Fruit fly (Drosophila melanogaster) whole organism, embryonic: ENCODE data around the gene erm.
A peak's percentile ranks its signal among the peaks of the same experiment; 100 is the strongest.

Source experiments
- Awh ChIP-seq: fragments of 200-800 bp; sonication (Bioruptor generic); IDR thresholded peaks from 2 replicates; pipeline ENCODE4, ENCODE4 v1.3.6; 2022; ENCODE audit warnings: missing biosample characterization, missing genetic modification characterization
- C15 ChIP-seq: fragments of 200-800 bp; sonication (Bioruptor generic); IDR thresholded peaks from 3 replicates; pipeline ENCODE4 v1.3.6; 2022; ENCODE audit warnings: missing biosample characterization, missing genetic modification characterization
- CG10543 ChIP-seq: fragments of 200-800 bp; sonication (Bioruptor generic); optimal IDR thresholded peaks from 3 replicates; lab custom pipeline; 2017; ENCODE audit warnings: missing biosample characterization, mild to moderate bottlenecking, missing genetic modification characterization, moderate library complexity
- CG11723 ChIP-seq: fragments of 200-800 bp; sonication (Bioruptor generic); optimal IDR thresholded peaks from 2 replicates; lab custom pipeline; 2017; ENCODE audit warnings: missing biosample characterization, mild to moderate bottlenecking, missing genetic modification characterization
- CG12155 ChIP-seq: fragments of 200-800 bp; sonication (Bioruptor generic); optimal IDR thresholded peaks from 3 replicates; lab custom pipeline; 2016; ENCODE audit warnings: missing biosample characterization, missing genetic modification characterization
- CG12744 ChIP-seq: fragments of 200-800 bp; sonication (Bioruptor generic); optimal IDR thresholded peaks from 2 replicates; lab custom pipeline; 2016; ENCODE audit warnings: missing biosample characterization, missing genetic modification characterization
- CG13287 ChIP-seq: fragments of 200-800 bp; sonication (Bioruptor generic); IDR thresholded peaks from 2 replicates; pipeline ENCODE4 v1.3.6; 2022; ENCODE audit warnings: missing biosample characterization, missing genetic modification characterization; ENCODE audit not compliant: partially characterized antibody
- CG13894 ChIP-seq: fragments of 200-800 bp; sonication (Bioruptor generic); optimal IDR thresholded peaks from 3 replicates; lab custom pipeline; 2018; ENCODE audit warnings: missing biosample characterization, mild to moderate bottlenecking, missing genetic modification characterization, moderate library complexity
- CG1529 ChIP-seq: fragments of 200-800 bp; sonication (Bioruptor generic); optimal IDR thresholded peaks from 3 replicates; lab custom pipeline; 2018; ENCODE audit warnings: missing biosample characterization, missing genetic modification characterization
- CG17361 ChIP-seq: fragments of 200-800 bp; sonication (Bioruptor generic); IDR thresholded peaks from 3 replicates; pipeline ENCODE4 v1.3.6; 2022; ENCODE audit warnings: missing biosample characterization, missing genetic modification characterization
- CG18011 ChIP-seq: fragments of 200-800 bp; sonication (Bioruptor generic); optimal IDR thresholded peaks from 2 replicates; lab custom pipeline; 2017; ENCODE audit warnings: missing biosample characterization, missing genetic modification characterization, mild to moderate bottlenecking, moderate library complexity, missing genotype
- CG2712 ChIP-seq: fragments of 200-800 bp; optimal IDR thresholded peaks from 3 replicates; lab custom pipeline; 2019; ENCODE audit warnings: missing biosample characterization, mild to moderate bottlenecking, missing genetic modification characterization, moderate library complexity
- CG31224 ChIP-seq: fragments of 200-800 bp; sonication (Bioruptor generic); IDR thresholded peaks from 2 replicates; pipeline ENCODE4 v1.3.6; 2022; ENCODE audit warnings: missing biosample characterization, missing genetic modification characterization
- CG32767 ChIP-seq: fragments of 200-800 bp; sonication (Bioruptor generic); IDR thresholded peaks from 2 replicates; pipeline ENCODE4 v1.3.6; 2022; ENCODE audit warnings: missing biosample characterization, missing genetic modification characterization
- CG3726 ChIP-seq: fragments of 200-800 bp; sonication (Bioruptor generic); IDR thresholded peaks from 3 replicates; pipeline ENCODE4, ENCODE4 v1.3.6; 2022; ENCODE audit warnings: missing biosample characterization, missing genetic modification characterization
- CG42726 ChIP-seq: fragments of 200-800 bp; sonication (Bioruptor generic); IDR thresholded peaks from 2 replicates; pipeline ENCODE4 v1.3.6; 2022; ENCODE audit warnings: missing biosample characterization, missing genetic modification characterization; ENCODE audit not compliant: partially characterized antibody
- CG6813 ChIP-seq: fragments of 200-800 bp; sonication (Bioruptor generic); optimal IDR thresholded peaks from 2 replicates; lab custom pipeline; 2017; ENCODE audit warnings: missing biosample characterization, missing genetic modification characterization, mild to moderate bottlenecking, moderate library complexity, missing genetic modification reagents
- CG7556 ChIP-seq: fragments of 200-800 bp; sonication (Bioruptor generic); optimal IDR thresholded peaks from 2 replicates; lab custom pipeline; 2017; ENCODE audit warnings: missing biosample characterization, mild to moderate bottlenecking, missing genetic modification characterization
- CG7928 ChIP-seq: fragments of 200-800 bp; sonication (Bioruptor generic); optimal IDR thresholded peaks from 2 replicates; lab custom pipeline; 2017; ENCODE audit warnings: missing biosample characterization, mild to moderate bottlenecking, missing genetic modification characterization
- CG7963 ChIP-seq: fragments of 200-800 bp; sonication (Bioruptor generic); IDR thresholded peaks from 3 replicates; pipeline ENCODE4 v1.3.6; 2022; ENCODE audit warnings: missing biosample characterization, missing genetic modification characterization; ENCODE audit not compliant: partially characterized antibody
- CG8478 ChIP-seq: fragments of >200 bp; optimal IDR thresholded peaks from 2 replicates; lab custom pipeline; 2018
- Dfd ChIP-seq, 2 experiments: fragments of >200 bp; optimal IDR thresholded peaks; 2 replicates each; lab custom pipeline; 2017; ENCODE audit warnings: missing biosample characterization in 2 of 2, missing genetic modification characterization in 2 of 2
- E2f2 ChIP-seq: fragments of 200-800 bp; sonication (Bioruptor generic); IDR thresholded peaks from 2 replicates; pipeline ENCODE4 v1.3.6; 2022; ENCODE audit warnings: missing biosample characterization, missing genetic modification characterization
- Fer1 ChIP-seq: fragments of 200-800 bp; sonication (Bioruptor generic); optimal IDR thresholded peaks from 2 replicates; lab custom pipeline; 2017; ENCODE audit warnings: missing biosample characterization, mild to moderate bottlenecking, missing genetic modification characterization
- Kr ChIP-seq: fragments of 200-800 bp; sonication (Bioruptor generic); optimal IDR thresholded peaks from 2 replicates; lab custom pipeline; 2017; ENCODE audit warnings: missing biosample characterization, mild to moderate bottlenecking, missing genetic modification characterization
- Lpt ChIP-seq: fragments of >200 bp; optimal IDR thresholded peaks from 2 replicates; lab custom pipeline; 2018; ENCODE audit warnings: missing biosample characterization, missing genetic modification characterization
- MBD-R2 ChIP-seq: fragments of 200-800 bp; sonication (Bioruptor generic); IDR thresholded peaks from 2 replicates; pipeline ENCODE4 v1.3.6; 2022; ENCODE audit warnings: missing biosample characterization, missing genetic modification characterization
- NK7.1 ChIP-seq: fragments of 200-800 bp; sonication (Bioruptor generic); optimal IDR thresholded peaks from 3 replicates; lab custom pipeline; 2016; ENCODE audit warnings: missing biosample characterization, missing genetic modification characterization
- Nf-YA ChIP-seq: fragments of 200-800 bp; sonication (Bioruptor generic); IDR thresholded peaks from 2 replicates; pipeline ENCODE4 v1.3.6; 2022; ENCODE audit warnings: missing biosample characterization, missing genetic modification characterization
- Nf-YC ChIP-seq: fragments of 200-800 bp; optimal IDR thresholded peaks from 3 replicates; lab custom pipeline; 2019; ENCODE audit warnings: missing biosample characterization, mild to moderate bottlenecking, missing genetic modification characterization, moderate library complexity
- NfI ChIP-seq: fragments of 200-800 bp; sonication (Bioruptor generic); optimal IDR thresholded peaks from 3 replicates; lab custom pipeline; 2018; ENCODE audit warnings: missing biosample characterization, mild to moderate bottlenecking, missing genetic modification characterization, moderate library complexity
- Poxn ChIP-seq: fragments of 200-800 bp; sonication (Bioruptor generic); IDR thresholded peaks from 2 replicates; pipeline ENCODE4 v1.3.6; 2022; ENCODE audit warnings: missing biosample characterization, missing genetic modification characterization
- Sox102F ChIP-seq: fragments of 200-800 bp; sonication (Bioruptor generic); optimal IDR thresholded peaks from 2 replicates; lab custom pipeline; 2018; ENCODE audit warnings: missing biosample characterization, mild to moderate bottlenecking, missing genetic modification characterization, moderate library complexity
- Sry-β ChIP-seq: fragments of 200-800 bp; sonication (Bioruptor generic); optimal IDR thresholded peaks from 2 replicates; lab custom pipeline; 2018; ENCODE audit warnings: missing biosample characterization, mild to moderate bottlenecking, missing genetic modification characterization, moderate library complexity
- Stat92E ChIP-seq, 3 experiments: fragments of >200 bp in 2 of 3; fragments of 200-800 bp in 1 of 3; sonication (Bioruptor generic) in 1 of 3; optimal IDR thresholded peaks; 2 replicates each; lab custom pipeline; 2017 to 2019; ENCODE audit warnings: missing biosample characterization in 3 of 3, missing genetic modification characterization in 3 of 3, mild to moderate bottlenecking in 1 of 3, moderate library complexity in 1 of 3
- YL-1 ChIP-seq: fragments of 200-800 bp; sonication (Bioruptor generic); optimal IDR thresholded peaks from 3 replicates; lab custom pipeline; 2017; ENCODE audit warnings: missing biosample characterization, mild to moderate bottlenecking, missing genetic modification characterization
- ash1 ChIP-seq: fragments of 200-800 bp; sonication (Bioruptor generic); optimal IDR thresholded peaks from 2 replicates; lab custom pipeline; 2018; ENCODE audit warnings: missing biosample characterization, mild to moderate bottlenecking, missing genetic modification characterization
- br ChIP-seq: fragments of >200 bp; optimal IDR thresholded peaks from 2 replicates; lab custom pipeline; 2017
- chn ChIP-seq: fragments of 200-800 bp; sonication (Bioruptor generic); optimal IDR thresholded peaks from 2 replicates; lab custom pipeline; 2016; ENCODE audit warnings: missing biosample characterization, missing genetic modification characterization
- dpn ChIP-seq, 2 experiments: fragments of 200-800 bp; sonication (Bioruptor generic); optimal IDR thresholded peaks; 3 replicates each; lab custom pipeline; 2016; ENCODE audit warnings: missing biosample characterization in 2 of 2, missing genetic modification characterization in 2 of 2
- eve ChIP-seq, 2 experiments: fragments of >200 bp; optimal IDR thresholded peaks; 2 replicates each; lab custom pipeline; 2017; ENCODE audit warnings: missing biosample characterization in 2 of 2, missing genetic modification characterization in 2 of 2
- ewg ChIP-seq: fragments of 200-800 bp; sonication (Bioruptor generic); optimal IDR thresholded peaks from 3 replicates; lab custom pipeline; 2017; ENCODE audit warnings: mild to moderate bottlenecking, missing biosample characterization, missing genetic modification reagents, missing genetic modification characterization
- fd3F ChIP-seq: fragments of 200-800 bp; sonication (Bioruptor generic); optimal IDR thresholded peaks from 2 replicates; lab custom pipeline; 2018; ENCODE audit warnings: missing biosample characterization, mild to moderate bottlenecking, missing genetic modification characterization, moderate library complexity
- gcm2 ChIP-seq: fragments of 200-800 bp; sonication (Bioruptor generic); optimal IDR thresholded peaks from 2 replicates; lab custom pipeline; 2016; ENCODE audit warnings: missing biosample characterization, missing genetic modification characterization
- ham ChIP-seq: fragments of 200-800 bp; sonication (Bioruptor generic); IDR thresholded peaks from 2 replicates; pipeline ENCODE4 v1.3.6; 2022; ENCODE audit warnings: missing biosample characterization, missing genetic modification characterization
- jigr1 ChIP-seq: fragments of 200-800 bp; sonication (Bioruptor generic); IDR thresholded peaks from 3 replicates; pipeline ENCODE4 v1.3.6; 2022; ENCODE audit warnings: missing biosample characterization, missing genetic modification characterization
- lmd ChIP-seq: fragments of 200-800 bp; sonication (Bioruptor generic); IDR thresholded peaks from 2 replicates; pipeline ENCODE4 v1.3.6; 2022; ENCODE audit warnings: missing biosample characterization, missing genetic modification characterization
- luna ChIP-seq: fragments of 200-800 bp; sonication (Bioruptor generic); optimal IDR thresholded peaks from 2 replicates; lab custom pipeline; 2016; ENCODE audit warnings: missing biosample characterization, missing genetic modification characterization
- p53 ChIP-seq: fragments of 200-800 bp; sonication (Bioruptor generic); optimal IDR thresholded peaks from 2 replicates; lab custom pipeline; 2016; ENCODE audit warnings: missing biosample characterization, missing genetic modification characterization
- pzg ChIP-seq: fragments of 200-800 bp; sonication (Bioruptor generic); optimal IDR thresholded peaks from 3 replicates; lab custom pipeline; 2018; ENCODE audit warnings: missing biosample characterization, mild to moderate bottlenecking, missing genetic modification characterization, moderate library complexity
- sisA ChIP-seq: fragments of 200-800 bp; sonication (Bioruptor generic); IDR thresholded peaks from 2 replicates; pipeline ENCODE4 v1.3.6; 2022; ENCODE audit warnings: missing biosample characterization, missing genetic modification characterization
- slp2 ChIP-seq: fragments of 200-800 bp; sonication (Bioruptor generic); optimal IDR thresholded peaks from 2 replicates; lab custom pipeline; 2016; ENCODE audit warnings: missing biosample characterization, missing genetic modification characterization
- tap ChIP-seq: fragments of 200-800 bp; optimal IDR thresholded peaks from 3 replicates; lab custom pipeline; 2019; ENCODE audit warnings: missing biosample characterization, mild to moderate bottlenecking, missing genetic modification characterization, moderate library complexity

The erm gene

dm6 chr2L:1973957-1974356 is 3.8 kb upstream of the erm start, which contains the start of gene Der-1 (continued):
- TF ChIP-seq CG1529 (no peak), Sry-β (GFP tag; lab: Kevin White, UChicago) (no peak), Poxn (no peak), chn (GFP tag; lab: Kevin White, UChicago) (no peak), CG31224 (GFP tag; lab: Robert Waterston, UW) (no peak), C15 (GFP tag; lab: Robert Waterston, UW) (no peak), Fer1 (GFP tag; lab: Kevin White, UChicago) (no peak), dpn (GFP tag; optimal IDR thresholded peaks at IDR 0.05; lab: Kevin White, UChicago) (no peak), eve (GFP tag; optimal IDR thresholded peaks at IDR 0.05; lab: Kevin White, UChicago) (no peak), Nf-YA (GFP tag; lab: Robert Waterston, UW) (no peak), ham (GFP tag; lab: Robert Waterston, UW) (no peak), CG13287 (GFP tag; lab: Robert Waterston, UW) (peak; percentile 95), YL-1 (GFP tag; lab: Kevin White, UChicago) (peak; percentile 82), Dfd (GFP tag; optimal IDR thresholded peaks at IDR 0.05; lab: Kevin White, UChicago) (no peak), CG7963 (GFP tag; lab: Robert Waterston, UW) (peak; percentile 80), Sox102F (GFP tag; lab: Kevin White, UChicago) (no peak), CG6813 (no peak), ewg (GFP tag; lab: Kevin White, UChicago) (no peak), p53 (no peak), slp2 (GFP tag; lab: Kevin White, UChicago) (no peak), CG18011 (GFP tag; lab: Kevin White, UChicago) (no peak), sisA (GFP tag; lab: Robert Waterston, UW) (no peak), CG42726 (GFP tag; lab: Robert Waterston, UW) (peak; percentile 93), CG32767 (GFP tag; lab: Robert Waterston, UW) (no peak), CG7928 (no peak), CG12155 (GFP tag; lab: Kevin White, UChicago) (peak; percentile 15), jigr1 (GFP tag; lab: Robert Waterston, UW) (no peak), NK7.1 (GFP tag; lab: Kevin White, UChicago) (no peak), Stat92E (GFP tag; optimal IDR thresholded peaks at IDR 0.05; lab: Kevin White, UChicago) (peak in 1 of 3 experiments; percentile 5), E2f2 (peak; percentile 76), CG7556 (no peak), CG12744 (GFP tag; lab: Kevin White, UChicago) (no peak), tap (tag; lab: Kevin White, UChicago) (no peak), br (lab: Kevin White, UChicago) (no peak), lmd (GFP tag; lab: Robert Waterston, UW) (no peak), CG10543 (no peak), ash1 (GFP tag; lab: Kevin White, UChicago) (no peak), CG13894 (no peak), Awh (GFP tag; lab: Robert Waterston, UW) (no peak), luna (no peak), pzg (peak; percentile 80), CG2712 (tag; lab: Kevin White, UChicago) (peak; percentile 15), fd3F (GFP tag; lab: Kevin White, UChicago) (no peak), gcm2 (GFP tag; lab: Kevin White, UChicago) (no peak), CG17361 (GFP tag; lab: Robert Waterston, UW) (no peak), MBD-R2 (peak; percentile 88), Nf-YC (tag; lab: Kevin White, UChicago) (peak; percentile 43), Lpt (no peak), NfI (GFP tag; lab: Kevin White, UChicago) (no peak), CG11723 (GFP tag; lab: Kevin White, UChicago) (no peak), CG3726 (no peak), Kr (GFP tag; lab: Kevin White, UChicago) (no peak), CG8478 (lab: Kevin White, UChicago) (peak; percentile 42)
